Worm (Caenorhabditis elegans): Measurements from ENCODE around the gene T20D3.14.

- no peak for TF ChIP-seq mab-5 (tag; optimal IDR thresholded peaks at IDR 0.05)
- no peak for TF ChIP-seq ces-1 (GFP tag; optimal IDR thresholded peaks at IDR 0.05)
- TF ChIP-seq lsy-2 (tag; optimal IDR thresholded peaks at IDR 0.05) = no peak
- TF ChIP-seq pha-4 (tag; optimal IDR thresholded peaks at IDR 0.05) = no peak
- no peak for TF ChIP-seq unc-39 (tag; optimal IDR thresholded peaks at IDR 0.05)
- TF ChIP-seq ham-2 (GFP tag; optimal IDR thresholded peaks at IDR 0.05) = no peak
- TF ChIP-seq ztf-11 (tag; optimal IDR thresholded peaks at IDR 0.05) = no peak
- no peak for TF ChIP-seq cnd-1 (tag; optimal IDR thresholded peaks at IDR 0.05)
- no peak for TF ChIP-seq nhr-237 (tag; optimal IDR thresholded peaks at IDR 0.05)
- no peak for TF ChIP-seq tbx-8 (GFP tag; optimal IDR thresholded peaks at IDR 0.05)
- TF ChIP-seq elt-3 (tag; optimal IDR thresholded peaks at IDR 0.05) = no peak
- no peak for TF ChIP-seq snpc-4 (tag; optimal IDR thresholded peaks at IDR 0.05)
These were observed 42.6 kb upstream of the T20D3.14 start, which contains the start of gene C10C5.4 for ce11 chrIV:9378272-9378671.

All from whole organism, mixed stage, embryonic.